Fruit fly (Drosophila melanogaster): ENCODE data around the gene sNPF.

sNPF gene

DNA sequence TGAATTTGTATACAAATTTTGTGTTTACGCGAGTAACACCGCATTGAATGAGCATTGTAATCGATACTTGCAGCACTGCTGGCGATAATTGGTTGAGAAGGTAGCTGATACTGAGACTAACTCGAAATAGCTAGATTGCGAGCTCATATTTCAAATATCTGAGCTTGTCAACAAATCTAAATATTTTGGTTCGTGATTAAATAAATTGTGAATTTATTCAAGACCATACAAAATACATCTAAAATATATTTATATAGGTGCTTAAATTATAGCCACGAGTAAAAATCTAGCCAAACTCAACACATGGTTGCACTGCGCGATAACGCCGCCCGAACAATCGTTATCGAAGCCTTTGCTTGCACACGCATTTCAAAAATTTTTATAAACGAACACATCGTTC is 66.1 kb downstream of the sNPF start, which contains the start of the genes Taf13 and nesd (continued):
- TF ChIP-seq cg (GFP tag; optimal IDR thresholded peaks at IDR 0.05) (no peak), zen2 (GFP tag; IDR thresholded peaks at IDR 0.05; ENCODE audit: partially characterized antibody) (no peak; the same call in 2 of the 3 replicates), gsb (GFP tag; IDR thresholded peaks at IDR 0.05) (no peak), CoRest (tag; optimal IDR thresholded peaks at IDR 0.05) (peak; percentile 72), CG1602 (GFP tag; optimal IDR thresholded peaks at IDR 0.05) (no peak), CG2875 (GFP tag; optimal IDR thresholded peaks at IDR 0.05) (no peak), bowl (GFP tag; IDR thresholded peaks at IDR 0.05) (no peak), CG17568 (GFP tag; optimal IDR thresholded peaks at IDR 0.05) (no peak), jumu (GFP tag; optimal IDR thresholded peaks at IDR 0.05) (peak; percentile 37), Atf-2 (GFP tag; optimal IDR thresholded peaks at IDR 0.05) (no peak), wdn (GFP tag; IDR thresholded peaks at IDR 0.05) (no peak), Nf-YA (GFP tag; IDR thresholded peaks at IDR 0.05) (no peak), ken (GFP tag; IDR thresholded peaks at IDR 0.05) (no peak), bbx (GFP tag; IDR thresholded peaks at IDR 0.05; ENCODE audit: partially characterized antibody) (peak; percentile 48), sim (GFP tag; IDR thresholded peaks at IDR 0.05) (no peak), CG4707 (GFP tag; optimal IDR thresholded peaks at IDR 0.05) (no peak), ro (GFP tag; IDR thresholded peaks at IDR 0.05) (no peak), pum (GFP tag; optimal IDR thresholded peaks at IDR 0.05) (no peak), Ets97D (GFP tag; optimal IDR thresholded peaks at IDR 0.05) (peak; percentile 46), CG12769 (tag; optimal IDR thresholded peaks at IDR 0.05) (peak; percentile 15), schlank (tag; optimal IDR thresholded peaks at IDR 0.05) (no peak), insv (GFP tag; optimal IDR thresholded peaks at IDR 0.05) (peak in 1 of 2 experiments; percentile 25), vnd (GFP tag; IDR thresholded peaks at IDR 0.05; ENCODE audit: partially characterized antibody) (peak; percentile 78), Dfd (GFP tag; optimal IDR thresholded peaks at IDR 0.05) (no peak), CG6175 (GFP tag; IDR thresholded peaks at IDR 0.05) (no peak), PHDP (tag; optimal IDR thresholded peaks at IDR 0.05) (peak; percentile 51), CG18262 (tag; optimal IDR thresholded peaks at IDR 0.05) (peak; percentile 35), CG17802 (tag; optimal IDR thresholded peaks at IDR 0.05) (no peak), CG9215 (GFP tag; IDR thresholded peaks at IDR 0.05) (no peak), gcm (GFP tag; optimal IDR thresholded peaks at IDR 0.05) (no peak), tio (GFP tag; optimal IDR thresholded peaks at IDR 0.05) (no peak), Fer1 (GFP tag; optimal IDR thresholded peaks at IDR 0.05) (peak; percentile 44), CG8924 (tag; optimal IDR thresholded peaks at IDR 0.05) (peak; percentile 19), tgo (GFP tag; IDR thresholded peaks at IDR 0.05) (no peak), CG17912 (GFP tag; optimal IDR thresholded peaks at IDR 0.05) (no peak), gem (tag; optimal IDR thresholded peaks at IDR 0.05) (peak; percentile 55), CG14860 (GFP tag; IDR thresholded peaks at IDR 0.05; ENCODE audit: partially characterized antibody) (peak; percentile 82), CG43689 (GFP tag; IDR thresholded peaks at IDR 0.05) (no peak), H2.0 (GFP tag; IDR thresholded peaks at IDR 0.05) (no peak), ci (GFP tag; IDR thresholded peaks at IDR 0.05) (no peak), fru (optimal IDR thresholded peaks at IDR 0.05) (no peak), Dref (GFP tag; IDR thresholded peaks at IDR 0.05) (peak; percentile 81), mld (GFP tag; IDR thresholded peaks at IDR 0.05; ENCODE audit: partially characterized antibody) (no peak; the same call in 2 of the 3 replicates), CG18619 (GFP tag; optimal IDR thresholded peaks at IDR 0.05) (peak; percentile 1), CG13296 (GFP tag; optimal IDR thresholded peaks at IDR 0.05) (no peak), CG6689 (GFP tag; IDR thresholded peaks at IDR 0.05) (peak; percentile 56), CG8359 (GFP tag; optimal IDR thresholded peaks at IDR 0.05; ENCODE audit: borderline replicate concordance) (no peak), CG17385 (GFP tag; optimal IDR thresholded peaks at IDR 0.05) (peak; percentile 16), CG7271 (tag; optimal IDR thresholded peaks at IDR 0.05) (peak; percentile 51), bigmax (GFP tag; optimal IDR thresholded peaks at IDR 0.05) (no peak), CG17328 (GFP tag; IDR thresholded peaks at IDR 0.05) (no peak), ems (GFP tag; optimal IDR thresholded peaks at IDR 0.05) (peak; percentile 10)

Measured in whole organism, embryonic.